Worm (Caenorhabditis elegans) whole organism, L4 larva: ENCODE results near the gene comt-4.

Experiments used
- dpl-1 ChIP-seq: fragments of 150-350 bp; optimal IDR thresholded peaks from 2 replicates; lab custom pipeline; 2014; ENCODE audit warnings: missing biosample characterization, missing genetic modification reagents, missing genetic modification characterization
- hif-1 ChIP-seq, 2 experiments: sonication (generic microtip); optimal IDR thresholded peaks; 2 replicates each; lab custom pipeline; 2016 to 2017; ENCODE audit warnings: missing compliant biosample characterization in 2 of 2, missing genetic modification characterization in 2 of 2, missing genetic modification reagents in 2 of 2, missing genotype in 2 of 2, mild to moderate bottlenecking in 1 of 2
- mep-1 ChIP-seq: fragments of 150-350 bp; sonication (generic microtip); optimal IDR thresholded peaks from 3 replicates; lab custom pipeline; 2014; ENCODE audit warnings: missing biosample characterization, missing genetic modification characterization
- nhr-10 ChIP-seq: fragments of 150-350 bp; optimal IDR thresholded peaks from 2 replicates; lab custom pipeline; 2014; ENCODE audit warnings: missing biosample characterization, missing genetic modification characterization
- pqm-1 ChIP-seq: sonication (generic microtip); optimal IDR thresholded peaks from 2 replicates; lab custom pipeline; 2017; ENCODE audit warnings: missing biosample characterization, missing genetic modification characterization
- snpc-4 ChIP-seq: fragments of 150-350 bp; optimal IDR thresholded peaks from 2 replicates; lab custom pipeline; 2014; ENCODE audit warnings: missing biosample characterization, missing genetic modification characterization
- unc-39 ChIP-seq: sonication (generic microtip); optimal IDR thresholded peaks from 2 replicates; lab custom pipeline; 2017; ENCODE audit warnings: missing biosample characterization, missing genetic modification characterization

ce11 chrV:2057324-2057723, 7.3 kb upstream of the comt-4 start, which contains the start of gene comt-3:
- TF ChIP-seq mep-1 (no peak), hif-1 (tag; optimal IDR thresholded peaks at IDR 0.05; lab: Kevin White, UChicago) (no peak), dpl-1 (GFP tag; lab: Kevin White, UChicago) (no peak), nhr-10 (tag; lab: Kevin White, UChicago) (no peak), snpc-4 (tag; lab: Kevin White, UChicago) (no peak), pqm-1 (tag; lab: Kevin White, UChicago) (peak; percentile 29), unc-39 (tag; lab: Kevin White, UChicago) (no peak)
